Fruit fly (Drosophila melanogaster) whole organism, wandering third instar larva: ENCODE results near the gene CG3581.

ENCODE experiments used
- Abd-B ChIP-seq: fragments of >200 bp; optimal IDR thresholded peaks from 2 replicates; lab custom pipeline; 2017; ENCODE audit warnings: missing biosample characterization, missing genetic modification characterization
- CG32264 ChIP-seq: fragments of 200-800 bp; sonication (Bioruptor generic); optimal IDR thresholded peaks from 2 replicates; lab custom pipeline; 2016; ENCODE audit warnings: missing biosample characterization, missing genetic modification characterization
- CG9705 ChIP-seq: fragments of 200-800 bp; sonication (Bioruptor generic); optimal IDR thresholded peaks from 2 replicates; lab custom pipeline; 2018; ENCODE audit warnings: missing biosample characterization, mild to moderate bottlenecking, missing genetic modification characterization
- Dfd ChIP-seq: fragments of >200 bp; optimal IDR thresholded peaks from 2 replicates; lab custom pipeline; 2017; ENCODE audit warnings: missing biosample characterization, missing genetic modification characterization
- Dif ChIP-seq: fragments of 200-275, 200-300 bp; sonication (Bioruptor generic); optimal IDR thresholded peaks from 2 replicates; lab custom pipeline; 2018; ENCODE audit warnings: missing biosample characterization, missing genetic modification characterization; ENCODE audit not compliant: partially characterized antibody
- GATAd ChIP-seq: sonication (Bioruptor generic); optimal IDR thresholded peaks from 2 replicates; lab custom pipeline; 2016; ENCODE audit warnings: missing biosample characterization, missing genetic modification characterization
- HLH106 ChIP-seq: fragments of 200-800 bp; optimal IDR thresholded peaks from 3 replicates; lab custom pipeline; 2019; ENCODE audit warnings: missing biosample characterization, mild to moderate bottlenecking, missing genetic modification characterization, moderate library complexity
- Hnf4 ChIP-seq: fragments of 200-800 bp; sonication (Bioruptor generic); optimal IDR thresholded peaks from 2 replicates; lab custom pipeline; 2016; ENCODE audit warnings: missing biosample characterization, mild to moderate bottlenecking, missing genetic modification characterization
- Hr78 ChIP-seq: fragments of >200 bp; optimal IDR thresholded peaks from 2 replicates; lab custom pipeline; 2017; ENCODE audit warnings: missing biosample characterization, missing genetic modification characterization
- Hr83 ChIP-seq: fragments of 200-300 bp; sonication (Bioruptor generic); optimal IDR thresholded peaks from 2 replicates; lab custom pipeline; 2016; ENCODE audit warnings: missing biosample characterization, mild to moderate bottlenecking, missing genetic modification characterization, moderate library complexity; ENCODE audit not compliant: poor library complexity, severe bottlenecking
- Jra ChIP-seq: sonication (Bioruptor generic); optimal IDR thresholded peaks from 2 replicates; lab custom pipeline; 2016; ENCODE audit warnings: missing biosample characterization, missing genetic modification characterization
- Mio ChIP-seq: sonication (Bioruptor generic); optimal IDR thresholded peaks from 2 replicates; lab custom pipeline; 2016; ENCODE audit warnings: missing biosample characterization, missing genetic modification characterization
- N ChIP-seq: fragments of >200 bp; optimal IDR thresholded peaks from 2 replicates; lab custom pipeline; 2018; ENCODE audit warnings: missing biosample characterization, missing external identifiers, missing genetic modification characterization
- OdsH ChIP-seq: fragments of 200-800 bp; sonication (Bioruptor generic); optimal IDR thresholded peaks from 2 replicates; lab custom pipeline; 2016; ENCODE audit warnings: missing biosample characterization, mild to moderate bottlenecking, missing genetic modification characterization
- Rel ChIP-seq, 2 experiments: fragments of 200-800 bp; sonication (Bioruptor generic) in 1 of 2; optimal IDR thresholded peaks; 2 replicates in 1 of 2; 3 replicates in 1 of 2; lab custom pipeline; 2016 to 2019; ENCODE audit warnings: mild to moderate bottlenecking in 2 of 2, missing biosample characterization in 2 of 2, missing genetic modification characterization in 2 of 2, moderate library complexity in 1 of 2
- Sp1 ChIP-seq: fragments of 200-800 bp; sonication (Bioruptor generic); optimal IDR thresholded peaks from 3 replicates; lab custom pipeline; 2019; ENCODE audit warnings: missing biosample characterization, mild to moderate bottlenecking, missing genetic modification characterization, moderate library complexity
- Vsx2 ChIP-seq: fragments of 200-300, 225-300 bp; sonication (Bioruptor generic); optimal IDR thresholded peaks from 2 replicates; lab custom pipeline; 2018; ENCODE audit warnings: missing biosample characterization, missing genetic modification characterization; ENCODE audit not compliant: partially characterized antibody
- br ChIP-seq: fragments of 200-800 bp; sonication (Bioruptor generic); optimal IDR thresholded peaks from 2 replicates; lab custom pipeline; 2016; ENCODE audit warnings: missing biosample characterization, missing genetic modification characterization
- brk ChIP-seq: fragments of 200-800 bp; sonication (Bioruptor generic); optimal IDR thresholded peaks from 2 replicates; lab custom pipeline; 2016; ENCODE audit warnings: missing biosample characterization, mild to moderate bottlenecking, missing genetic modification characterization
- dmrt93B ChIP-seq: fragments of 200-800 bp; sonication (Bioruptor generic); optimal IDR thresholded peaks from 2 replicates; lab custom pipeline; 2018; ENCODE audit warnings: missing biosample characterization, mild to moderate bottlenecking, missing genetic modification characterization
- dsf ChIP-seq: sonication (Bioruptor generic); optimal IDR thresholded peaks from 2 replicates; lab custom pipeline; 2016; ENCODE audit warnings: missing biosample characterization, missing genetic modification characterization, borderline replicate concordance
- ey ChIP-seq: fragments of 200-800 bp; sonication (Bioruptor generic); optimal IDR thresholded peaks from 2 replicates; lab custom pipeline; 2016; ENCODE audit warnings: missing biosample characterization, missing genetic modification characterization
- foxo ChIP-seq, 2 experiments: fragments of 200-800 bp; sonication (Bioruptor generic); optimal IDR thresholded peaks; 2 replicates in 1 of 2; 3 replicates in 1 of 2; lab custom pipeline; 2016 to 2017; ENCODE audit warnings: missing biosample characterization in 2 of 2, missing genetic modification characterization in 2 of 2
- fru ChIP-seq: fragments of 200-800 bp; sonication (Bioruptor generic); optimal IDR thresholded peaks from 3 replicates; lab custom pipeline; 2016; ENCODE audit warnings: missing biosample characterization, mild to moderate bottlenecking, missing genetic modification characterization
- h ChIP-seq: fragments of 200-800 bp; sonication (Bioruptor generic); optimal IDR thresholded peaks from 3 replicates; lab custom pipeline; 2016; ENCODE audit warnings: missing biosample characterization, mild to moderate bottlenecking, missing genetic modification characterization
- jim ChIP-seq: fragments of 175-275, 200-325 bp; sonication (Bioruptor generic); optimal IDR thresholded peaks from 2 replicates; lab custom pipeline; 2016; ENCODE audit warnings: missing biosample characterization, mild to moderate bottlenecking, missing genetic modification characterization
- lola ChIP-seq: fragments of >200 bp; optimal IDR thresholded peaks from 2 replicates; lab custom pipeline; 2017; ENCODE audit warnings: missing biosample characterization, missing genetic modification characterization
- pan ChIP-seq: fragments of >200 bp; optimal IDR thresholded peaks from 2 replicates; lab custom pipeline; 2017
- psq ChIP-seq: fragments of 200-800 bp; sonication (Bioruptor generic); optimal IDR thresholded peaks from 3 replicates; lab custom pipeline; 2017; ENCODE audit warnings: missing biosample characterization, mild to moderate bottlenecking, missing genetic modification characterization, moderate library complexity
- rgr ChIP-seq: fragments of 200-800 bp; sonication (Bioruptor generic); optimal IDR thresholded peaks from 3 replicates; lab custom pipeline; 2016; ENCODE audit warnings: missing biosample characterization, mild to moderate bottlenecking, missing genetic modification characterization
- sage ChIP-seq: fragments of 200-800 bp; sonication (Bioruptor generic); optimal IDR thresholded peaks from 2 replicates; lab custom pipeline; 2016; ENCODE audit warnings: missing biosample characterization, mild to moderate bottlenecking, missing genetic modification characterization
- tai ChIP-seq: sonication (Bioruptor generic); optimal IDR thresholded peaks from 2 replicates; lab custom pipeline; 2016; ENCODE audit warnings: missing biosample characterization, missing genetic modification characterization
- usp ChIP-seq: fragments of >200 bp; optimal IDR thresholded peaks from 2 replicates; lab custom pipeline; 2017; ENCODE audit warnings: missing biosample characterization, missing genetic modification characterization
- woc ChIP-seq: sonication (Bioruptor generic); optimal IDR thresholded peaks from 2 replicates; lab custom pipeline; 2016; ENCODE audit warnings: missing biosample characterization, mild to moderate bottlenecking, missing genetic modification characterization

Gene CG3581

dm6 chr3R:19370693-19371092, 3.9 kb downstream of the CG3581 start:
- TF ChIP-seq Rel (GFP tag; optimal IDR thresholded peaks at IDR 0.05; lab: Kevin White, UChicago): no peak
- TF ChIP-seq Rel (tag; optimal IDR thresholded peaks at IDR 0.05; lab: Kevin White, UChicago): no peak
- TF ChIP-seq Mio (GFP tag; lab: Kevin White, UChicago): no peak
- TF ChIP-seq sage (GFP tag; lab: Kevin White, UChicago): no peak
- no peak for TF ChIP-seq OdsH (GFP tag; lab: Kevin White, UChicago)
- no peak for TF ChIP-seq usp (GFP tag; lab: Kevin White, UChicago)
- TF ChIP-seq jim (GFP tag; lab: Kevin White, UChicago): no peak
- TF ChIP-seq Dif (GFP tag; lab: Kevin White, UChicago): no peak
- TF ChIP-seq Hr78: no peak
- no peak for TF ChIP-seq CG32264
- no peak for TF ChIP-seq psq (GFP tag; lab: Kevin White, UChicago)
- no peak for TF ChIP-seq lola (GFP tag; lab: Kevin White, UChicago)
- no peak for TF ChIP-seq brk
- TF ChIP-seq Vsx2 (GFP tag; lab: Kevin White, UChicago): no peak
- no peak for TF ChIP-seq h (GFP tag; lab: Kevin White, UChicago)
- no peak for TF ChIP-seq CG9705 (GFP tag; lab: Kevin White, UChicago)
- TF ChIP-seq tai (GFP tag; lab: Kevin White, UChicago): no peak
- TF ChIP-seq HLH106: no peak

dm6 chr3R:19369060-19369459, 5.5 kb downstream of the CG3581 start:
- TF ChIP-seq HLH106: no peak

dm6 chr3R:19362879-19363278, 11.7 kb downstream of the CG3581 start:
- TF ChIP-seq foxo (GFP tag; optimal IDR thresholded peaks at IDR 0.05; lab: Kevin White, UChicago): peak in 1 of 2 experiments; percentile 29
- TF ChIP-seq fru (GFP tag; lab: Kevin White, UChicago): no peak
- no peak for TF ChIP-seq CG32264
- TF ChIP-seq Abd-B (GFP tag; lab: Kevin White, UChicago): no peak
- TF ChIP-seq usp (GFP tag; lab: Kevin White, UChicago): no peak
- no peak for TF ChIP-seq h (GFP tag; lab: Kevin White, UChicago)
- TF ChIP-seq, all 38 proteins: peak for 1

- no peak for TF ChIP-seq Jra
Observed at dm6 chr3R:19353751-19354150, 20.8 kb downstream of the CG3581 start, which contains the start of gene CG43203. CG43203 (plus strand) TSS chr3R:19354051.

dm6 chr3R:19352121-19352520, 22.5 kb downstream of the CG3581 start:
- TF ChIP-seq foxo (GFP tag; optimal IDR thresholded peaks at IDR 0.05; lab: Kevin White, UChicago) (no peak), Hr78 (no peak), pan (lab: Kevin White, UChicago) (no peak), Sp1 (no peak)

dm6 chr3R:19350375-19350943, 24.1 kb downstream of the CG3581 start:
- TF ChIP-seq woc (GFP tag; lab: Kevin White, UChicago): no peak

- peak; percentile 57 for TF ChIP-seq HLH106
- peak in 1 of 2 experiments; percentile 19 for TF ChIP-seq foxo (GFP tag; optimal IDR thresholded peaks at IDR 0.05; lab: Kevin White, UChicago)
- TF ChIP-seq Hr78: no peak
- no peak for TF ChIP-seq dsf
- TF ChIP-seq psq (GFP tag; lab: Kevin White, UChicago): peak; percentile 25
- no peak for TF ChIP-seq CG9705 (GFP tag; lab: Kevin White, UChicago)
- TF ChIP-seq br (GFP tag; lab: Kevin White, UChicago): no peak
- TF ChIP-seq rgr: peak; percentile 37
- peak; percentile 21 for TF ChIP-seq OdsH (GFP tag; lab: Kevin White, UChicago)
- TF ChIP-seq Dfd: no peak
- no peak for TF ChIP-seq usp (GFP tag; lab: Kevin White, UChicago)
- no peak for TF ChIP-seq Jra
- TF ChIP-seq Hnf4 (GFP tag; lab: Kevin White, UChicago): no peak
- TF ChIP-seq pan (lab: Kevin White, UChicago): no peak
- TF ChIP-seq Sp1: peak; percentile 35
- TF ChIP-seq brk: no peak
- TF ChIP-seq Rel (GFP tag; optimal IDR thresholded peaks at IDR 0.05; lab: Kevin White, UChicago): no peak
- no peak for TF ChIP-seq Rel (tag; optimal IDR thresholded peaks at IDR 0.05; lab: Kevin White, UChicago)
- TF ChIP-seq GATAd (GFP tag; lab: Kevin White, UChicago): no peak
- no peak for TF ChIP-seq sage (GFP tag; lab: Kevin White, UChicago)
- no peak for TF ChIP-seq N (GFP tag; lab: Kevin White, UChicago)
- no peak for TF ChIP-seq Dif (GFP tag; lab: Kevin White, UChicago)
- no peak for TF ChIP-seq ey
- TF ChIP-seq CG32264: no peak
- TF ChIP-seq jim (GFP tag; lab: Kevin White, UChicago): no peak
- TF ChIP-seq Vsx2 (GFP tag; lab: Kevin White, UChicago): no peak
- no peak for TF ChIP-seq Abd-B (GFP tag; lab: Kevin White, UChicago)
- no peak for TF ChIP-seq lola (GFP tag; lab: Kevin White, UChicago)
- no peak for TF ChIP-seq tai (GFP tag; lab: Kevin White, UChicago)
- TF ChIP-seq h (GFP tag; lab: Kevin White, UChicago): peak; percentile 9
- no peak for TF ChIP-seq Hr83 (GFP tag; lab: Kevin White, UChicago)
- TF ChIP-seq dmrt93B (GFP tag; lab: Kevin White, UChicago): peak; percentile 4
Observed at dm6 chr3R:19347678-19348077, 26.9 kb downstream of the CG3581 start.
